Worm (Caenorhabditis elegans) whole organism, L1 larva: Measurements from ENCODE around the gene hap-1.

Experiments used
- aha-1 ChIP-seq: fragments of 150-350 bp; optimal IDR thresholded peaks from 2 replicates; lab custom pipeline; 2014; ENCODE audit warnings: missing biosample characterization, missing genetic modification characterization
- blmp-1 ChIP-seq: fragments of 150-350 bp; optimal IDR thresholded peaks from 2 replicates; lab custom pipeline; 2014; ENCODE audit warnings: missing biosample characterization, missing genetic modification characterization
- ceh-88 ChIP-seq: fragments of 200-800 bp; sonication (Bioruptor generic); IDR thresholded peaks from 2 replicates; pipeline ENCODE4 v1.3.6; 2022; ENCODE audit warnings: missing genetic modification characterization, missing compliant biosample characterization
- ceh-90 ChIP-seq: sonication (generic microtip); optimal IDR thresholded peaks from 2 replicates; lab custom pipeline; 2016; ENCODE audit warnings: missing genetic modification characterization, missing compliant biosample characterization
- dpl-1 ChIP-seq, 3 experiments: fragments of 150-350 bp in 2 of 3; sonication (generic microtip) in 1 of 3; optimal IDR thresholded peaks; 2 replicates each; lab custom pipeline; 2014 to 2017; ENCODE audit warnings: missing biosample characterization in 3 of 3, missing genetic modification characterization in 3 of 3, missing genetic modification reagents in 3 of 3
- egl-27 ChIP-seq, 2 experiments: fragments of 150-350 bp in 1 of 2; sonication (generic microtip); optimal IDR thresholded peaks; 3 replicates each; lab custom pipeline; 2017 to 2018; ENCODE audit warnings: missing biosample characterization in 2 of 2, missing genetic modification characterization in 2 of 2, missing genetic modification reagents in 2 of 2
- elt-2 ChIP-seq: sonication (generic microtip); optimal IDR thresholded peaks from 2 replicates; lab custom pipeline; 2016; ENCODE audit warnings: missing genetic modification characterization, mild to moderate bottlenecking, inconsistent platforms, missing compliant biosample characterization, missing genetic modification reagents
- fkh-8 ChIP-seq: sonication (generic microtip); optimal IDR thresholded peaks from 2 replicates; lab custom pipeline; 2016; ENCODE audit warnings: mild to moderate bottlenecking, missing genetic modification characterization, missing compliant biosample characterization
- fos-1 ChIP-seq: fragments of 150-350 bp; optimal IDR thresholded peaks from 2 replicates; lab custom pipeline; 2014; ENCODE audit warnings: missing biosample characterization, missing genetic modification characterization
- hlh-17 ChIP-seq: fragments of 200-800 bp; sonication (Bioruptor generic); optimal IDR thresholded peaks from 2 replicates; lab custom pipeline; 2018; ENCODE audit warnings: missing genetic modification characterization, mild to moderate bottlenecking, missing compliant biosample characterization, moderate library complexity, borderline replicate concordance
- hlh-4 ChIP-seq: sonication (generic microtip); optimal IDR thresholded peaks from 2 replicates; lab custom pipeline; 2016; ENCODE audit warnings: mild to moderate bottlenecking, missing genetic modification characterization, missing compliant biosample characterization
- irx-1 ChIP-seq: sonication (generic microtip); optimal IDR thresholded peaks from 2 replicates; lab custom pipeline; 2016; ENCODE audit warnings: missing genetic modification characterization, missing compliant biosample characterization
- jun-1 ChIP-seq: fragments of 150-350 bp; optimal IDR thresholded peaks from 2 replicates; lab custom pipeline; 2014; ENCODE audit warnings: missing biosample characterization, missing genetic modification reagents, missing genetic modification characterization
- lin-13 ChIP-seq: fragments of 150-350 bp; optimal IDR thresholded peaks from 2 replicates; lab custom pipeline; 2014; ENCODE audit warnings: missing biosample characterization, missing genetic modification reagents, missing genetic modification characterization
- lin-14 ChIP-seq: fragments of 200-800 bp; sonication (Bioruptor generic); optimal IDR thresholded peaks from 2 replicates; lab custom pipeline; 2018; ENCODE audit warnings: mild to moderate bottlenecking, missing genetic modification characterization, moderate library complexity, missing compliant biosample characterization
- lin-39 ChIP-seq: fragments of 150-350 bp; optimal IDR thresholded peaks from 2 replicates; lab custom pipeline; 2014; ENCODE audit warnings: missing biosample characterization, missing genetic modification reagents, missing genetic modification characterization
- mab-9 ChIP-seq: fragments of 200-800 bp; sonication (Bioruptor generic); IDR thresholded peaks from 2 replicates; pipeline ENCODE4 v1.3.6; 2022; ENCODE audit warnings: missing genetic modification reagents, missing genetic modification characterization, missing compliant biosample characterization
- mdl-1 ChIP-seq, 2 experiments: fragments of 150-350 bp; optimal IDR thresholded peaks; 2 replicates each; lab custom pipeline; 2014 to 2017; ENCODE audit warnings: missing biosample characterization in 2 of 2, missing genetic modification characterization in 2 of 2, inconsistent platforms in 1 of 2
- mep-1 ChIP-seq: fragments of 150-350 bp; optimal IDR thresholded peaks from 2 replicates; lab custom pipeline; 2014; ENCODE audit warnings: missing biosample characterization, missing genetic modification characterization
- nhr-11 ChIP-seq: fragments of 150-350 bp; optimal IDR thresholded peaks from 2 replicates; lab custom pipeline; 2014; ENCODE audit warnings: missing biosample characterization, missing genetic modification characterization
- nhr-12 ChIP-seq: sonication (generic microtip); optimal IDR thresholded peaks from 2 replicates; lab custom pipeline; 2017; ENCODE audit warnings: missing biosample characterization, missing genetic modification characterization
- nhr-20 ChIP-seq: sonication (generic microtip); optimal IDR thresholded peaks from 2 replicates; lab custom pipeline; 2016; ENCODE audit warnings: mild to moderate bottlenecking, missing genetic modification characterization, missing compliant biosample characterization
- nhr-237 ChIP-seq: fragments of 150-350 bp; optimal IDR thresholded peaks from 2 replicates; lab custom pipeline; 2014; ENCODE audit warnings: missing biosample characterization, missing genetic modification characterization
- nhr-71 ChIP-seq: sonication (generic microtip); optimal IDR thresholded peaks from 2 replicates; lab custom pipeline; 2016; ENCODE audit warnings: mild to moderate bottlenecking, missing genetic modification characterization, moderate library complexity, missing compliant biosample characterization
- nhr-84 ChIP-seq: sonication (generic microtip); optimal IDR thresholded peaks from 2 replicates; lab custom pipeline; 2017; ENCODE audit warnings: missing biosample characterization, missing genetic modification characterization
- nhr-85 ChIP-seq: sonication (generic microtip); peaks from one replicate; lab custom pipeline; 2016; ENCODE audit warnings: missing genetic modification characterization, inconsistent platforms, missing compliant biosample characterization
- nhr-90 ChIP-seq: sonication (generic microtip); optimal IDR thresholded peaks from 2 replicates; lab custom pipeline; 2016; ENCODE audit warnings: mild to moderate bottlenecking, missing genetic modification characterization, missing compliant biosample characterization; ENCODE audit not compliant: poor library complexity
- pqm-1 ChIP-seq: sonication (generic microtip); optimal IDR thresholded peaks from 3 replicates; lab custom pipeline; 2017; ENCODE audit warnings: missing biosample characterization, missing genetic modification characterization
- rnt-1 ChIP-seq: sonication (generic microtip); optimal IDR thresholded peaks from 2 replicates; lab custom pipeline; 2016; ENCODE audit warnings: mild to moderate bottlenecking, missing genetic modification characterization, moderate library complexity, missing compliant biosample characterization
- skn-1 ChIP-seq: fragments of 150-350 bp; optimal IDR thresholded peaks from 2 replicates; lab custom pipeline; 2014; ENCODE audit warnings: missing biosample characterization, missing genetic modification characterization
- snpc-4 ChIP-seq: fragments of 150-350 bp; optimal IDR thresholded peaks from 2 replicates; lab custom pipeline; 2014; ENCODE audit warnings: missing biosample characterization, missing genetic modification characterization
- snu-23 ChIP-seq: sonication (generic microtip); optimal IDR thresholded peaks from 2 replicates; lab custom pipeline; 2016; ENCODE audit warnings: missing genetic modification characterization, missing compliant biosample characterization
- sox-4 ChIP-seq: sonication (generic microtip); optimal IDR thresholded peaks from 2 replicates; lab custom pipeline; 2016; ENCODE audit warnings: missing genetic modification characterization, missing compliant biosample characterization
- swsn-7 ChIP-seq: sonication (generic microtip); optimal IDR thresholded peaks from 2 replicates; lab custom pipeline; 2016; ENCODE audit warnings: missing genetic modification characterization, missing compliant biosample characterization
- unc-130 ChIP-seq: fragments of 150-350 bp; optimal IDR thresholded peaks from 2 replicates; lab custom pipeline; 2017; ENCODE audit warnings: missing biosample characterization, missing genetic modification characterization, inconsistent platforms
- unc-30 ChIP-seq: sonication (generic microtip); optimal IDR thresholded peaks from 2 replicates; lab custom pipeline; 2017; ENCODE audit warnings: missing biosample characterization, missing genetic modification characterization
- unc-62 ChIP-seq: fragments of 150-350 bp; optimal IDR thresholded peaks from 2 replicates; lab custom pipeline; 2014; ENCODE audit warnings: missing biosample characterization, missing genetic modification reagents, missing genetic modification characterization
- unc-86 ChIP-seq: sonication (generic microtip); optimal IDR thresholded peaks from 2 replicates; lab custom pipeline; 2016; ENCODE audit warnings: missing genetic modification characterization, missing compliant biosample characterization
- vab-15 ChIP-seq: sonication (generic microtip); optimal IDR thresholded peaks from 2 replicates; lab custom pipeline; 2017; ENCODE audit warnings: missing genotype, mild to moderate bottlenecking, missing genetic modification characterization, missing compliant biosample characterization
- ztf-4 ChIP-seq: fragments of 150-350 bp; optimal IDR thresholded peaks from 2 replicates; lab custom pipeline; 2014; ENCODE audit warnings: missing biosample characterization, missing genetic modification characterization

hap-1 gene

DNA sequence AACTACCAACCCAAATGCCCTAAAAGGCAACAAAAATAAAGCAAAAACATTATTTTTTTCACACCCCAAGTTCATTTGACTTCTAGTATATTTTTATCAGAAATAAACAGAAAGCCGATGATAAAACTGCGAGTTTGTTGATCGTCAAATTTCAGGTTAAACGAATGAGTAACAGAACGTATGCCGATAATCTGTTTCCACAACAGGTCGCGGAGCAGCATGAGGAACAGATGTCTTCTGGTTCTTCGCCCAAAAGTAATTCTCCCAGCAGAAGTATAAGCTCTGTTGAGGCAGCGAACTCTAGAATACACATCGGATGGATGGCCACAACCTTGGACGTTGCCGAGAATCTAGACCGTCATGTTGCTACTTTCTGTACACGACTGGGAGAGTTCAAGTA is 33.3 kb upstream of the hap-1 start, which contains the start of gene prmt-5 (continued):
- TF ChIP-seq egl-27 (tag; optimal IDR thresholded peaks at IDR 0.05; lab: Kevin White, UChicago) (no peak), irx-1 (tag; lab: Kevin White, UChicago) (no peak), lin-14 (GFP tag; lab: Kevin White, UChicago) (no peak), ztf-4 (tag; lab: Kevin White, UChicago) (peak; percentile 45), nhr-90 (tag; lab: Kevin White, UChicago) (peak; percentile 17), nhr-20 (tag; lab: Kevin White, UChicago) (peak; percentile 36), jun-1 (no peak), hlh-4 (no peak), snpc-4 (tag; lab: Kevin White, UChicago) (no peak), vab-15 (tag; lab: Kevin White, UChicago) (no peak), nhr-12 (tag; lab: Kevin White, UChicago) (no peak), lin-39 (no peak), fos-1 (tag; lab: Kevin White, UChicago) (peak; percentile 14), swsn-7 (no peak), ceh-88 (GFP tag; lab: Robert Waterston, UW) (no peak), nhr-71 (peak; percentile 51), nhr-85 (tag; lab: Kevin White, UChicago) (no peak), nhr-237 (tag; lab: Kevin White, UChicago) (no peak), nhr-11 (tag; lab: Kevin White, UChicago) (no peak), fkh-8 (tag; lab: Kevin White, UChicago) (no peak), ceh-90 (no peak), mab-9 (GFP tag; lab: Robert Waterston, UW) (no peak), mdl-1 (tag; optimal IDR thresholded peaks at IDR 0.05; lab: Kevin White, UChicago) (no peak), unc-30 (tag; lab: Kevin White, UChicago) (no peak), nhr-84 (tag; lab: Kevin White, UChicago) (no peak), mep-1 (tag; lab: Kevin White, UChicago) (no peak), blmp-1 (no peak), aha-1 (tag; lab: Kevin White, UChicago) (no peak), rnt-1 (tag; lab: Kevin White, UChicago) (peak; percentile 15), elt-2 (tag; lab: Kevin White, UChicago) (peak; percentile 31), snu-23 (GFP tag; lab: Kevin White, UChicago) (peak; percentile 22), sox-4 (tag; lab: Kevin White, UChicago) (no peak), skn-1 (tag; lab: Kevin White, UChicago) (no peak), hlh-17 (GFP tag; lab: Kevin White, UChicago) (no peak), pqm-1 (tag; lab: Kevin White, UChicago) (no peak)

DNA sequence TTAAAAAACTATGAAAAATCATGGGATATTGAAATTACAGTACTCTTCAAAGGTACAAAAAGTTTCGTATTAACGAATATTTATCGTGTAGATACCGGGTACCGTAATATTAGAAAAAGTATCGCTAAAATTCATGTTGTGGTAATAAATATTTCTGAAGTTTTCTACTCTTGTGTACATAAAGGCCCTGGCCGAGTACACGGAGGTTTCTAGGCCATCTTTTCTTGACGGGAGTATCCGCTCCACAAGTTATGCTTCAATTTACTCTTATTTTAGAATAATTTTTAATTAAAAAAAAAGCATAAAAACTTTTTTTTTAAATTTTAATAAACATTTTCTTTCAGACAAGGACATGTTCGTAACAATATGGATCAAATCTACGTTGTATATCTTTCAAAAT is 30.6 kb upstream of the hap-1 start:
- TF ChIP-seq dpl-1 (GFP tag; optimal IDR thresholded peaks at IDR 0.05; lab: Kevin White, UChicago) = peak in 1 of 3 experiments; percentile 20
- no peak for TF ChIP-seq lin-13 (GFP tag; lab: Kevin White, UChicago)
- peak; percentile 15 for TF ChIP-seq rnt-1 (tag; lab: Kevin White, UChicago)

DNA sequence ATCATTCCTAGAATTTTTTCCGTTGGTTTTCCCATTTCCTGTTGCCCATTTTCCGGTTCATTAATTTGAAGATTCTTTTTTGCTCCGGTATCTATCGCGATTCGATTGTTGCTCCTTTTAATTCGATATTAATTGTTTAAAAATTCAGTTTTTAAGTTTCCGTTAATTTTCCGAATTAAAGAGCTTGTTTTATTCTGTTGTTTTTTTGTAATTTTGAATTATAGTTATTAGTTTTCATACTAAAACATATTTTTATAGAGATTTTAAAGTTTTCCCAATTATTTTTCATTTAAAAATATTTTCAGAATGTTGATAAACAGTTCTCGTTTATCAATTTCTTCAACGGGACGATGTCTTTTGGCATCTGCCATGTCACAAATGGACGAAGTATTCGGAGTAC is 29.4 kb upstream of the hap-1 start, which contains the start of gene mrps-26:
Gene mrps-26 (plus strand): TSS at position 301 of the 400 bp plus-strand sequence.
- TF ChIP-seq jun-1 = no peak
- no peak for TF ChIP-seq rnt-1 (tag; lab: Kevin White, UChicago)
- TF ChIP-seq unc-86 (tag; lab: Kevin White, UChicago) = no peak
- no peak for TF ChIP-seq unc-130 (tag; lab: Kevin White, UChicago)
- no peak for TF ChIP-seq unc-62 (GFP tag; lab: Kevin White, UChicago)
